Fruit fly (Drosophila melanogaster) Kc167 (cell line): ENCODE data around the gene neb.

Experiments used
- Myc ChIP-seq: fragments of >200 bp; optimal IDR thresholded peaks from 2 replicates; lab custom pipeline; 2017; ENCODE audit warnings: missing external identifiers
- Sin3A ChIP-seq: fragments of >200 bp; optimal IDR thresholded peaks from 2 replicates; lab custom pipeline; 2018; ENCODE audit warnings: missing external identifiers
- h ChIP-seq: fragments of >200 bp; optimal IDR thresholded peaks from 3 replicates; lab custom pipeline; 2018; ENCODE audit warnings: missing external identifiers
- insv ChIP-seq: fragments of >200 bp; optimal IDR thresholded peaks from 3 replicates; lab custom pipeline; 2018; ENCODE audit warnings: missing external identifiers
- psq ChIP-seq: fragments of >200 bp; optimal IDR thresholded peaks from 2 replicates; lab custom pipeline; 2017; ENCODE audit warnings: missing external identifiers
- ttk ChIP-seq: sonication (Bioruptor generic); optimal IDR thresholded peaks from 2 replicates; lab custom pipeline; 2017; ENCODE audit warnings: missing external identifiers

The neb gene

dm6 chr2L:20075234-20075803, at the start of gene neb, which contains the start of gene pr:
Gene neb (plus strand): TSS chr2L:20075757.
Gene pr (minus strand): TSS chr2L:20075458.
- no peak for TF ChIP-seq insv (lab: Kevin White, UChicago)
- no peak for TF ChIP-seq Myc (lab: Kevin White, UChicago)
- TF ChIP-seq Sin3A (lab: Kevin White, UChicago): no peak
- no peak for TF ChIP-seq h (lab: Kevin White, UChicago)
- TF ChIP-seq ttk (lab: Kevin White, UChicago): no peak
- TF ChIP-seq psq: no peak

- TF ChIP-seq ttk (lab: Kevin White, UChicago) (no peak), insv (lab: Kevin White, UChicago) (no peak), psq (no peak), Myc (lab: Kevin White, UChicago) (no peak), h (lab: Kevin White, UChicago) (no peak), Sin3A (lab: Kevin White, UChicago) (no peak)
These were observed 49.2 kb upstream of the neb start for dm6 chr2L:20026351-20026849.

dm6 chr2L:20027382-20027919, 48.1 kb upstream of the neb start, which contains the start of gene sNPF:
Gene sNPF (plus strand): TSS chr2L:20027915.
- TF ChIP-seq psq (no peak), Myc (lab: Kevin White, UChicago) (no peak), ttk (lab: Kevin White, UChicago) (no peak), h (lab: Kevin White, UChicago) (no peak), Sin3A (lab: Kevin White, UChicago) (no peak), insv (lab: Kevin White, UChicago) (no peak)

dm6 chr2L:20051172-20051893, 24.2 kb upstream of the neb start:
- TF ChIP-seq insv (lab: Kevin White, UChicago): no peak
- no peak for TF ChIP-seq ttk (lab: Kevin White, UChicago)
- no peak for TF ChIP-seq Myc (lab: Kevin White, UChicago)

dm6 chr2L:20057391-20057790, 18.2 kb upstream of the neb start:
- TF ChIP-seq ttk (lab: Kevin White, UChicago) (no peak), h (lab: Kevin White, UChicago) (no peak), Sin3A (lab: Kevin White, UChicago) (no peak), Myc (lab: Kevin White, UChicago) (no peak), psq (no peak), insv (lab: Kevin White, UChicago) (no peak)

dm6 chr2L:20061018-20061657, 14.4 kb upstream of the neb start, which contains the start of the genes barr and lok:
Gene barr (minus strand): TSS chr2L:20061370.
Gene lok (plus strand): TSS chr2L:20061422.
- TF ChIP-seq Myc (lab: Kevin White, UChicago): no peak
- TF ChIP-seq h (lab: Kevin White, UChicago): no peak
- TF ChIP-seq ttk (lab: Kevin White, UChicago): no peak
- TF ChIP-seq psq: no peak
- no peak for TF ChIP-seq insv (lab: Kevin White, UChicago)
- no peak for TF ChIP-seq Sin3A (lab: Kevin White, UChicago)

dm6 chr2L:20065516-20065915, 10.0 kb upstream of the neb start, which contains the start of gene vls:
Gene vls (minus strand): TSS chr2L:20065679.
- TF ChIP-seq Myc (lab: Kevin White, UChicago) (no peak), psq (no peak), ttk (lab: Kevin White, UChicago) (no peak), Sin3A (lab: Kevin White, UChicago) (no peak), insv (lab: Kevin White, UChicago) (no peak), h (lab: Kevin White, UChicago) (no peak)

- no peak for TF ChIP-seq Myc (lab: Kevin White, UChicago)
- TF ChIP-seq h (lab: Kevin White, UChicago): no peak
- TF ChIP-seq Sin3A (lab: Kevin White, UChicago): no peak
- no peak for TF ChIP-seq psq
- TF ChIP-seq insv (lab: Kevin White, UChicago): no peak
- TF ChIP-seq ttk (lab: Kevin White, UChicago): no peak
These were observed 9.3 kb upstream of the neb start, which contains the start of gene bwa for dm6 chr2L:20066233-20066650. Gene bwa (plus strand): TSS chr2L:20066391.

dm6 chr2L:20067928-20068327, 7.6 kb upstream of the neb start:
- no peak for TF ChIP-seq insv (lab: Kevin White, UChicago)
- TF ChIP-seq h (lab: Kevin White, UChicago): no peak
- no peak for TF ChIP-seq ttk (lab: Kevin White, UChicago)
- no peak for TF ChIP-seq Sin3A (lab: Kevin White, UChicago)
- no peak for TF ChIP-seq psq

dm6 chr2L:20069158-20070016, 6.2 kb upstream of the neb start:
- TF ChIP-seq psq: no peak
- TF ChIP-seq ttk (lab: Kevin White, UChicago): no peak
- TF ChIP-seq Myc (lab: Kevin White, UChicago): no peak
- TF ChIP-seq h (lab: Kevin White, UChicago): no peak
- no peak for TF ChIP-seq Sin3A (lab: Kevin White, UChicago)
- TF ChIP-seq insv (lab: Kevin White, UChicago): no peak
